Worm (Caenorhabditis elegans): ENCODE data around the gene ard-1.

- TF ChIP-seq ztf-29 (GFP tag; IDR thresholded peaks at IDR 0.05) (no peak), ztf-23 (GFP tag; IDR thresholded peaks at IDR 0.05) (no peak), klf-2 (GFP tag; conservative IDR thresholded peaks at IDR 0.05) (no peak), med-1 (GFP tag; optimal IDR thresholded peaks at IDR 0.05; ENCODE audit: insufficient read depth) (no peak), tab-1 (GFP tag; IDR thresholded peaks at IDR 0.05) (no peak), cog-1 (tag; optimal IDR thresholded peaks at IDR 0.05) (no peak), flt-1 (GFP tag; IDR thresholded peaks at IDR 0.05) (no peak), T22C8.4 (GFP tag; IDR thresholded peaks at IDR 0.05) (no peak)
These were observed 43.7 kb downstream of the ard-1 start for ce11 chrIV:11174772-11175171.

Measured in whole organism, midembryonic.